ENCODE assay signal across 1 fruit fly cellular context in genomic region chr2L:19376145-19376544, dm6.
TF ChIP-seq lines count a peak whose summit lies in the region.

No protein-coding gene starts in this region.

TF ChIP-seq in whole organism, embryonic, 481 proteins besides CTCF, POLR2A, EP300 and RAD21 (continued from another document and continues in another):
- TF ChIP-seq tin (GFP tag; optimal IDR thresholded peaks at IDR 0.05; lab: Kevin White, UChicago) = peak; percentile 7
- no peak for TF ChIP-seq sd (tag; optimal IDR thresholded peaks at IDR 0.05; lab: Kevin White, UChicago)
- peak; percentile 30 for TF ChIP-seq zen (tag; optimal IDR thresholded peaks at IDR 0.05; lab: Kevin White, UChicago)
- no peak for TF ChIP-seq slp2 (GFP tag; optimal IDR thresholded peaks at IDR 0.05; lab: Kevin White, UChicago)
- TF ChIP-seq D19A (tag; optimal IDR thresholded peaks at IDR 0.05; lab: Kevin White, UChicago) = peak; percentile 49
- TF ChIP-seq CG12659 (GFP tag; optimal IDR thresholded peaks at IDR 0.05; lab: Kevin White, UChicago) = no peak
- peak; percentile 82 for TF ChIP-seq oc (tag; optimal IDR thresholded peaks at IDR 0.05; lab: Kevin White, UChicago)
- TF ChIP-seq prd (optimal IDR thresholded peaks at IDR 0.05; lab: Kevin White, UChicago) = no peak
- TF ChIP-seq prd (GFP tag; IDR thresholded peaks at IDR 0.05; lab: Robert Waterston, UW) = peak; percentile 70
- TF ChIP-seq CG18011 (GFP tag; optimal IDR thresholded peaks at IDR 0.05; lab: Kevin White, UChicago) = no peak
- no peak for TF ChIP-seq CG3065 (GFP tag; optimal IDR thresholded peaks at IDR 0.05; lab: Kevin White, UChicago)
- TF ChIP-seq Ssrp (tag; optimal IDR thresholded peaks at IDR 0.05; lab: Kevin White, UChicago) = peak; percentile 18
- no peak for TF ChIP-seq CG1647 (GFP tag; optimal IDR thresholded peaks at IDR 0.05; lab: Kevin White, UChicago)
- TF ChIP-seq ara (GFP tag; IDR thresholded peaks at IDR 0.05; lab: Robert Waterston, UW) = peak; percentile 60; the same call in 1 of the 2 replicates
- TF ChIP-seq CG10979 (tag; optimal IDR thresholded peaks at IDR 0.05; lab: Kevin White, UChicago) = peak; percentile 70
- TF ChIP-seq Drgx (GFP tag; IDR thresholded peaks at IDR 0.05; lab: Robert Waterston, UW) = peak; percentile 80
- no peak for TF ChIP-seq Hand (GFP tag; optimal IDR thresholded peaks at IDR 0.05; lab: Kevin White, UChicago)
- TF ChIP-seq CG1233 (GFP tag; optimal IDR thresholded peaks at IDR 0.05; lab: Kevin White, UChicago) = no peak
- no peak for TF ChIP-seq vfl (GFP tag; optimal IDR thresholded peaks at IDR 0.05; lab: Kevin White, UChicago)
- 0 out of 2 replicates have a peak, but pooled peaks have one; percentile 4 for TF ChIP-seq CG4730 (GFP tag; IDR thresholded peaks at IDR 0.05; lab: Robert Waterston, UW)
- TF ChIP-seq tap (tag; optimal IDR thresholded peaks at IDR 0.05; lab: Kevin White, UChicago) = peak; percentile 35
- 0 out of 3 replicates have a peak, but pooled peaks have one; percentile 34 for TF ChIP-seq croc (GFP tag; conservative IDR thresholded peaks at IDR 0.05; lab: Robert Waterston, UW)
- TF ChIP-seq psq (GFP tag; optimal IDR thresholded peaks at IDR 0.05; lab: Kevin White, UChicago) = no peak
- no peak for TF ChIP-seq Sry-δ (GFP tag; optimal IDR thresholded peaks at IDR 0.05; lab: Kevin White, UChicago)
- TF ChIP-seq Optix (GFP tag; IDR thresholded peaks at IDR 0.05; lab: Robert Waterston, UW) = peak; percentile 45; the same call in 1 of the 3 replicates
- TF ChIP-seq H2.0 (GFP tag; IDR thresholded peaks at IDR 0.05; lab: Robert Waterston, UW) = no peak; the same call in 1 of the 2 replicates
- no peak for TF ChIP-seq Dek (tag; optimal IDR thresholded peaks at IDR 0.05; lab: Kevin White, UChicago)
- no peak for TF ChIP-seq Dref (GFP tag; IDR thresholded peaks at IDR 0.05; lab: Robert Waterston, UW)
- TF ChIP-seq Oli (tag; optimal IDR thresholded peaks at IDR 0.05; lab: Kevin White, UChicago) = peak; percentile 11
- TF ChIP-seq HLH3B (GFP tag; IDR thresholded peaks at IDR 0.05; lab: Robert Waterston, UW) = 0 out of 2 replicates have a peak, but pooled peaks have one; percentile 15
- TF ChIP-seq Doc3 (GFP tag; IDR thresholded peaks at IDR 0.05; lab: Robert Waterston, UW; ENCODE audit: partially characterized antibody) = no peak
- no peak for TF ChIP-seq ac (GFP tag; optimal IDR thresholded peaks at IDR 0.05; lab: Kevin White, UChicago)
- peak; percentile 62 for TF ChIP-seq CG8388 (GFP tag; optimal IDR thresholded peaks at IDR 0.05; lab: Kevin White, UChicago)
- TF ChIP-seq CG15073 (GFP tag; optimal IDR thresholded peaks at IDR 0.05; lab: Kevin White, UChicago) = no peak
- TF ChIP-seq D (optimal IDR thresholded peaks at IDR 0.05; lab: Kevin White, UChicago) = no peak
- peak; percentile 52 for TF ChIP-seq D (GFP tag; optimal IDR thresholded peaks at IDR 0.05; lab: Kevin White, UChicago)
- peak; percentile 55 for TF ChIP-seq gem (tag; optimal IDR thresholded peaks at IDR 0.05; lab: Kevin White, UChicago)
- TF ChIP-seq CG16815 (GFP tag; optimal IDR thresholded peaks at IDR 0.05; lab: Kevin White, UChicago) = peak; percentile 25
- TF ChIP-seq YL-1 (GFP tag; optimal IDR thresholded peaks at IDR 0.05; lab: Kevin White, UChicago) = no peak
- TF ChIP-seq slou (GFP tag; optimal IDR thresholded peaks at IDR 0.05; lab: Kevin White, UChicago) = no peak
- no peak for TF ChIP-seq wdn (GFP tag; IDR thresholded peaks at IDR 0.05; lab: Robert Waterston, UW)
- TF ChIP-seq lola (GFP tag; optimal IDR thresholded peaks at IDR 0.05; lab: Kevin White, UChicago) = peak in 1 of 3 experiments; percentile 67
- peak; percentile 73 for TF ChIP-seq CG1603 (tag; optimal IDR thresholded peaks at IDR 0.05; lab: Kevin White, UChicago)
- no peak for TF ChIP-seq CG6791 (GFP tag; IDR thresholded peaks at IDR 0.05; lab: Robert Waterston, UW; ENCODE audit: partially characterized antibody)
- TF ChIP-seq bowl (GFP tag; IDR thresholded peaks at IDR 0.05; lab: Robert Waterston, UW) = no peak
- TF ChIP-seq ap (GFP tag; IDR thresholded peaks at IDR 0.05; lab: Robert Waterston, UW) = no peak
- peak; percentile 14 for TF ChIP-seq CG1529 (GFP tag; optimal IDR thresholded peaks at IDR 0.05; lab: Kevin White, UChicago)
- TF ChIP-seq dmrt11E (tag; optimal IDR thresholded peaks at IDR 0.05; lab: Kevin White, UChicago) = peak; percentile 73
- TF ChIP-seq Meics (GFP tag; optimal IDR thresholded peaks at IDR 0.05; lab: Kevin White, UChicago) = no peak
- TF ChIP-seq CG12299 (tag; optimal IDR thresholded peaks at IDR 0.05; lab: Kevin White, UChicago) = no peak
- 0 out of 3 replicates have a peak, but pooled peaks have one; percentile 37 for TF ChIP-seq so (GFP tag; IDR thresholded peaks at IDR 0.05; lab: Robert Waterston, UW)
- TF ChIP-seq CG17361 (GFP tag; IDR thresholded peaks at IDR 0.05; lab: Robert Waterston, UW) = peak; percentile 38; the same call in 1 of the 3 replicates
- TF ChIP-seq Med (GFP tag; lab: Kevin White, UChicago) = peak; percentile 75
- TF ChIP-seq CG14965 (GFP tag; optimal IDR thresholded peaks at IDR 0.05; lab: Kevin White, UChicago; ENCODE audit: borderline replicate concordance) = no peak
- no peak for TF ChIP-seq tio (GFP tag; optimal IDR thresholded peaks at IDR 0.05; lab: Kevin White, UChicago)
- TF ChIP-seq unpg (GFP tag; optimal IDR thresholded peaks at IDR 0.05; lab: Kevin White, UChicago) = peak; percentile 46
- TF ChIP-seq CG10147 (GFP tag; optimal IDR thresholded peaks at IDR 0.05; lab: Kevin White, UChicago) = no peak
- TF ChIP-seq sisA (GFP tag; IDR thresholded peaks at IDR 0.05; lab: Robert Waterston, UW) = no peak; the same call in 1 of the 2 replicates
- TF ChIP-seq CG1602 (GFP tag; optimal IDR thresholded peaks at IDR 0.05; lab: Kevin White, UChicago) = peak; percentile 12
- TF ChIP-seq CkIIα-i1 (GFP tag; IDR thresholded peaks at IDR 0.05; lab: Robert Waterston, UW) = no peak
- no peak for TF ChIP-seq grn (GFP tag; optimal IDR thresholded peaks at IDR 0.05; lab: Kevin White, UChicago)
- TF ChIP-seq yki (optimal IDR thresholded peaks at IDR 0.05; lab: Kevin White, UChicago) = no peak
- no peak for TF ChIP-seq CG10209 (GFP tag; optimal IDR thresholded peaks at IDR 0.05; lab: Kevin White, UChicago)
- peak; percentile 22 for TF ChIP-seq CG30431 (GFP tag; optimal IDR thresholded peaks at IDR 0.05; lab: Kevin White, UChicago)
- TF ChIP-seq CG18764 (GFP tag; optimal IDR thresholded peaks at IDR 0.05; lab: Kevin White, UChicago) = peak; percentile 4
- peak; percentile 45; the same call in 1 of the 2 replicates for TF ChIP-seq CG6689 (GFP tag; IDR thresholded peaks at IDR 0.05; lab: Robert Waterston, UW)
- no peak for TF ChIP-seq jumu (GFP tag; optimal IDR thresholded peaks at IDR 0.05; lab: Kevin White, UChicago)
- no peak for TF ChIP-seq CG3163 (GFP tag; optimal IDR thresholded peaks at IDR 0.05; lab: Kevin White, UChicago)
- no peak for TF ChIP-seq CG15514 (GFP tag; optimal IDR thresholded peaks at IDR 0.05; lab: Kevin White, UChicago)
- no peak for TF ChIP-seq BEAF-32 (GFP tag; optimal IDR thresholded peaks at IDR 0.05; lab: Kevin White, UChicago)
- TF ChIP-seq Atf3 (GFP tag; optimal IDR thresholded peaks at IDR 0.05; lab: Kevin White, UChicago) = no peak
- no peak for TF ChIP-seq CG3847 (GFP tag; IDR thresholded peaks at IDR 0.05; lab: Robert Waterston, UW)
- TF ChIP-seq CG3281 (GFP tag; optimal IDR thresholded peaks at IDR 0.05; lab: Kevin White, UChicago) = no peak
- TF ChIP-seq CG11695 (GFP tag; IDR thresholded peaks at IDR 0.05; lab: Robert Waterston, UW) = no peak
- 0 out of 3 replicates have a peak, but pooled peaks have one; percentile 12 for TF ChIP-seq CG11456 (GFP tag; IDR thresholded peaks at IDR 0.05; lab: Robert Waterston, UW)
- TF ChIP-seq CG2120 (GFP tag; optimal IDR thresholded peaks at IDR 0.05; lab: Kevin White, UChicago) = no peak
- no peak for TF ChIP-seq cad (GFP tag; optimal IDR thresholded peaks at IDR 0.05; lab: Kevin White, UChicago)
- no peak for TF ChIP-seq kni (GFP tag; optimal IDR thresholded peaks at IDR 0.05; lab: Kevin White, UChicago)
- no peak for TF ChIP-seq CG17802 (tag; optimal IDR thresholded peaks at IDR 0.05; lab: Kevin White, UChicago)
- peak; percentile 15 for TF ChIP-seq CG11504 (tag; optimal IDR thresholded peaks at IDR 0.05; lab: Kevin White, UChicago)
- TF ChIP-seq Oaz (GFP tag; IDR thresholded peaks at IDR 0.05; lab: Robert Waterston, UW) = no peak
- no peak for TF ChIP-seq CG10543 (GFP tag; optimal IDR thresholded peaks at IDR 0.05; lab: Kevin White, UChicago)
- TF ChIP-seq gsb (GFP tag; IDR thresholded peaks at IDR 0.05; lab: Robert Waterston, UW) = no peak
- TF ChIP-seq gsb-n (tag; optimal IDR thresholded peaks at IDR 0.05; lab: Kevin White, UChicago) = peak; percentile 34
- TF ChIP-seq CG18599 (GFP tag; optimal IDR thresholded peaks at IDR 0.05; lab: Kevin White, UChicago) = no peak
- TF ChIP-seq CG4707 (GFP tag; optimal IDR thresholded peaks at IDR 0.05; lab: Kevin White, UChicago) = no peak
- peak; percentile 36 for TF ChIP-seq CG10267 (tag; optimal IDR thresholded peaks at IDR 0.05; lab: Kevin White, UChicago)
- 0 out of 2 replicates have a peak, but pooled peaks have one; percentile 23 for TF ChIP-seq CG1024 (GFP tag; IDR thresholded peaks at IDR 0.05; lab: Robert Waterston, UW)
- no peak for TF ChIP-seq fu2 (GFP tag; optimal IDR thresholded peaks at IDR 0.05; lab: Kevin White, UChicago)
- peak; percentile 48; the same call in 1 of the 2 replicates for TF ChIP-seq CG17328 (GFP tag; IDR thresholded peaks at IDR 0.05; lab: Robert Waterston, UW)
- TF ChIP-seq Side (GFP tag; optimal IDR thresholded peaks at IDR 0.05; lab: Kevin White, UChicago) = peak; percentile 20
- TF ChIP-seq ash1 (GFP tag; optimal IDR thresholded peaks at IDR 0.05; lab: Kevin White, UChicago) = no peak
- TF ChIP-seq NC2β (GFP tag; optimal IDR thresholded peaks at IDR 0.05; lab: Kevin White, UChicago) = peak; percentile 20
- TF ChIP-seq CG11696 (GFP tag; IDR thresholded peaks at IDR 0.05; lab: Robert Waterston, UW) = no peak
- peak; percentile 34; the same call in 1 of the 3 replicates for TF ChIP-seq H15 (GFP tag; IDR thresholded peaks at IDR 0.05; lab: Robert Waterston, UW)
- no peak for TF ChIP-seq CG8089 (GFP tag; optimal IDR thresholded peaks at IDR 0.05; lab: Kevin White, UChicago)
- TF ChIP-seq CG2678 (tag; optimal IDR thresholded peaks at IDR 0.05; lab: Kevin White, UChicago) = peak; percentile 37
- no peak for TF ChIP-seq tx (GFP tag; optimal IDR thresholded peaks at IDR 0.05; lab: Kevin White, UChicago)
- no peak for TF ChIP-seq mirr (GFP tag; optimal IDR thresholded peaks at IDR 0.05; lab: Kevin White, UChicago)
- peak; percentile 78 for TF ChIP-seq Xrp1 (GFP tag; IDR thresholded peaks at IDR 0.05; lab: Robert Waterston, UW)
- peak; percentile 33 for TF ChIP-seq CG12391 (tag; optimal IDR thresholded peaks at IDR 0.05; lab: Kevin White, UChicago)
- no peak for TF ChIP-seq dm (GFP tag; optimal IDR thresholded peaks at IDR 0.05; lab: Kevin White, UChicago)
- peak; percentile 64; the same call in 1 of the 3 replicates for TF ChIP-seq otp (GFP tag; IDR thresholded peaks at IDR 0.05; lab: Robert Waterston, UW)
- 0 out of 3 replicates have a peak, but pooled peaks have one; percentile 30 for TF ChIP-seq CG11093 (GFP tag; IDR thresholded peaks at IDR 0.05; lab: Robert Waterston, UW)
- no peak for TF ChIP-seq CG18476 (GFP tag; optimal IDR thresholded peaks at IDR 0.05; lab: Kevin White, UChicago)
- TF ChIP-seq CG18262 (tag; optimal IDR thresholded peaks at IDR 0.05; lab: Kevin White, UChicago) = peak; percentile 68
- TF ChIP-seq fd96Cb (tag; optimal IDR thresholded peaks at IDR 0.05; lab: Kevin White, UChicago) = peak; percentile 48
- TF ChIP-seq CG34422 (GFP tag; IDR thresholded peaks at IDR 0.05; lab: Robert Waterston, UW) = no peak
- TF ChIP-seq pho (GFP tag; optimal IDR thresholded peaks at IDR 0.05; lab: Kevin White, UChicago) = no peak
- no peak for TF ChIP-seq mam (GFP tag; optimal IDR thresholded peaks at IDR 0.05; lab: Kevin White, UChicago)
- peak; percentile 15 for TF ChIP-seq Xbp1 (GFP tag; optimal IDR thresholded peaks at IDR 0.05; lab: Kevin White, UChicago)
- TF ChIP-seq CG6175 (GFP tag; IDR thresholded peaks at IDR 0.05; lab: Robert Waterston, UW) = no peak
- TF ChIP-seq hbn (GFP tag; IDR thresholded peaks at IDR 0.05; lab: Robert Waterston, UW; ENCODE audit: partially characterized antibody) = no peak
- peak; percentile 13 for TF ChIP-seq CG12219 (GFP tag; optimal IDR thresholded peaks at IDR 0.05; lab: Kevin White, UChicago)
- no peak for TF ChIP-seq rib (GFP tag; IDR thresholded peaks at IDR 0.05; lab: Robert Waterston, UW)
- peak; percentile 14; the same call in 1 of the 2 replicates for TF ChIP-seq CG32772 (GFP tag; IDR thresholded peaks at IDR 0.05; lab: Robert Waterston, UW)
- peak; percentile 50 for TF ChIP-seq CG14710 (tag; optimal IDR thresholded peaks at IDR 0.05; lab: Kevin White, UChicago)
- peak; percentile 58 for TF ChIP-seq CG17829 (tag; optimal IDR thresholded peaks at IDR 0.05; lab: Kevin White, UChicago)
- TF ChIP-seq Hsf (GFP tag; optimal IDR thresholded peaks at IDR 0.05; lab: Kevin White, UChicago) = peak; percentile 13
- no peak for TF ChIP-seq CG31365 (tag; optimal IDR thresholded peaks at IDR 0.05; lab: Kevin White, UChicago)
- peak; percentile 50 for TF ChIP-seq Neu2 (GFP tag; optimal IDR thresholded peaks at IDR 0.05; lab: Kevin White, UChicago; ENCODE audit: borderline replicate concordance)
- peak; percentile 56 for TF ChIP-seq Blimp-1 (GFP tag; optimal IDR thresholded peaks at IDR 0.05; lab: Kevin White, UChicago)
- no peak for TF ChIP-seq CG17186 (GFP tag; optimal IDR thresholded peaks at IDR 0.05; lab: Kevin White, UChicago)
- TF ChIP-seq Hr3 (GFP tag; optimal IDR thresholded peaks at IDR 0.05; lab: Kevin White, UChicago) = peak; percentile 2
- no peak for TF ChIP-seq CG12155 (GFP tag; optimal IDR thresholded peaks at IDR 0.05; lab: Kevin White, UChicago)
- TF ChIP-seq CG15601 (tag; optimal IDR thresholded peaks at IDR 0.05; lab: Kevin White, UChicago) = no peak
- TF ChIP-seq ewg (GFP tag; optimal IDR thresholded peaks at IDR 0.05; lab: Kevin White, UChicago) = peak; percentile 1
- no peak for TF ChIP-seq ftz-f1 (GFP tag; optimal IDR thresholded peaks at IDR 0.05; lab: Kevin White, UChicago)
- TF ChIP-seq CG7839 (tag; optimal IDR thresholded peaks at IDR 0.05; lab: Kevin White, UChicago) = peak; percentile 29
- TF ChIP-seq CG16813 (GFP tag; IDR thresholded peaks at IDR 0.05; lab: Robert Waterston, UW; ENCODE audit: partially characterized antibody) = no peak
- TF ChIP-seq trem (tag; optimal IDR thresholded peaks at IDR 0.05; lab: Kevin White, UChicago) = peak; percentile 38
- no peak for TF ChIP-seq Sox102F (GFP tag; optimal IDR thresholded peaks at IDR 0.05; lab: Kevin White, UChicago)
- peak; percentile 52 for TF ChIP-seq CG6254 (GFP tag; optimal IDR thresholded peaks at IDR 0.05; lab: Kevin White, UChicago)
